Fruit fly (Drosophila melanogaster): ENCODE results near the gene Ski6.

The Ski6 gene

DNA sequence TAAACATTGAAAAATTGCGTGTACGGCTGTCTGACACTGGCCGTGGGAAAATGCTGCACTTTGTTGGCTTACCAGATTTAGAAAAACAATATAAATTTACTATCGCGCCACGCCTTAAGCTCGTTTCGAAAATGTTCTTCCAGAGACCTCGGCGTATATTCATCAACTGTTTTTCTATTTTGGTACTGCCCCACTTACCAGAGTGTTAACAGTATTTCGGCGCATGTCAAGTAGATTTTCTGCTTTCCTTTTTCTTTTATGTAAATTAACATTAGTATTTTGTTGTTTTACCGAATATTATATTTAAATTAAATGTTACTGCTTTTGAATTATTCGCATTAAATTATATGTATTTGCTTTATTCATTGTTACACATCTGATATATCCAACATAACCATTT lies 7.2 kb downstream of the Ski6 start, which contains the start of gene kek4:
TSS of gene kek4 (minus strand) at position 341 of the 400 bp plus-strand sequence.
- TF ChIP-seq CG33017 (tag; optimal IDR thresholded peaks at IDR 0.05) (no peak), Crg-1 (GFP tag; optimal IDR thresholded peaks at IDR 0.05) (no peak), CG5204 (GFP tag; optimal IDR thresholded peaks at IDR 0.05) (no peak), ovo (GFP tag; optimal IDR thresholded peaks at IDR 0.05) (no peak), CG7045 (GFP tag; optimal IDR thresholded peaks at IDR 0.05) (no peak), cic (GFP tag; optimal IDR thresholded peaks at IDR 0.05) (no peak), bab1 (GFP tag; optimal IDR thresholded peaks at IDR 0.05) (no peak), Mnt (GFP tag; optimal IDR thresholded peaks at IDR 0.05) (no peak), kay (GFP tag; ENCODE audit: borderline replicate concordance) (no peak), CG12768 (GFP tag; optimal IDR thresholded peaks at IDR 0.05) (no peak), cnc (optimal IDR thresholded peaks at IDR 0.05) (no peak), Clk (GFP tag; optimal IDR thresholded peaks at IDR 0.05) (no peak), tj (GFP tag; optimal IDR thresholded peaks at IDR 0.05) (no peak), CG7101 (tag; optimal IDR thresholded peaks at IDR 0.05) (no peak), toe (GFP tag; optimal IDR thresholded peaks at IDR 0.05) (no peak)

DNA sequence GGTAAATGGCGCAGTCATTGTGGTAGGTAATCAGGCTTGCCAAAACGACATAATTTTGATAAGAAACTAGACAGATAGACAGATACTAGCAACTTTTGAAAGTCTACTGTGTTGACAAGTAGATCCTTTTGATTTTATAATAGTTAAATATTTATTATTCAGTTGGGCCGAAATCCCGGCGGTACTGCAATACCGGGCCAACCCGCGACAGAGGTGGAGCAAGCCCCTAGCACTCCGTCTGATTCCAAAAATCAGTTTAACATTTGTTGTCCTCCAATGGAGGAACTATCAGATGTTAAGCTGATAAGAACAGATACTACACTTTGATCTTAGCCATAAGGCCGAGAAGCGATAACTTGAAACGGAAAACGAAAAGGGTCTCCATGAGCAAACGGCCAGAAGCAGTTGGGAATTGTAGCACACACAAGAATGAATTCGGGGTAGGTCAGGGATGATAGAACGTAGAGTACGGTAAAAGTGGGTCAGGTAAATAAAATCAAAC lies 10.4 kb downstream of the Ski6 start, which contains the start of gene CG15482:
TSS of gene CG15482 (minus strand) at position 51 of the 502 bp plus-strand sequence.
- TF ChIP-seq kay (GFP tag; ENCODE audit: borderline replicate concordance): peak; percentile 54

- peak; percentile 79 for TF ChIP-seq Mnt (GFP tag; optimal IDR thresholded peaks at IDR 0.05)
- TF ChIP-seq kay (GFP tag; ENCODE audit: borderline replicate concordance): peak; percentile 98
- no peak for TF ChIP-seq bab1 (GFP tag; optimal IDR thresholded peaks at IDR 0.05)
- peak; percentile 23 for TF ChIP-seq CG7101 (tag; optimal IDR thresholded peaks at IDR 0.05)
- TF ChIP-seq ovo (GFP tag; optimal IDR thresholded peaks at IDR 0.05): peak; percentile 39
- peak; percentile 91 for TF ChIP-seq tj (GFP tag; optimal IDR thresholded peaks at IDR 0.05)
- TF ChIP-seq pad (GFP tag; optimal IDR thresholded peaks at IDR 0.05): no peak
- TF ChIP-seq CG7045 (GFP tag; optimal IDR thresholded peaks at IDR 0.05): peak; percentile 45
- no peak for TF ChIP-seq Crg-1 (GFP tag; optimal IDR thresholded peaks at IDR 0.05)
- no peak for TF ChIP-seq Clk (GFP tag; optimal IDR thresholded peaks at IDR 0.05)
- TF ChIP-seq CG12768 (GFP tag; optimal IDR thresholded peaks at IDR 0.05): peak; percentile 9
- peak; percentile 64 for TF ChIP-seq cic (GFP tag; optimal IDR thresholded peaks at IDR 0.05)
These were observed 15.3 kb downstream of the Ski6 start for dm6 chr2L:13206857-13207463.

DNA sequence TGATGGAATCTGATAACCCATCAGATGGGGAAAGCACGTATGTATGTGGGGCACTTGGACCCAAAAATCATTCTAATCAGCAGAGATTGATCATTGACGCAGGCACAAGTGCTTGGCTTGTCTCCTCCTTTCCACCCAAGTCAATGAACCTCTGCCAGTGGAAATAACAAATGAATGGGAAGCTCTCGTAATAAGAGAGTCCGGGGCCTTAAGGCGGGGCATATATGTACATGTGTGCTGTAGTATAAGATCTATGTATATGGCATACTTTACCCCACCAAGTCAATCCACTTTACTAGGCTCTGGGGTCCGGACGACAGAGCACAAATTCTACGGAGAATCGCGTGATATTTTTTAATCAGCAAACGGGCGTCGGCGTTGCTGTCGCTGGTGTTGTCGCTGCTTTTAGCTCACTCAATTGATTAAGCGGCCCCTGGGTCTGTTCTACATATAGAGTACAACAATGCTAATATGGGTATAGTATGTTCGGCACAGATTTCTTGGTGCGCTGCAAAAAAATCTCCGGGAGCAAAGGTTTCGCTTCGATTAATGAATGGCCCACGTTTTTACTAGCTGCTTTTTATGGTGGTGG lies 16.1 kb downstream of the Ski6 start:
- TF ChIP-seq tj (GFP tag; optimal IDR thresholded peaks at IDR 0.05) (peak; percentile 30), CG7101 (tag; optimal IDR thresholded peaks at IDR 0.05) (peak; percentile 51), pad (GFP tag; optimal IDR thresholded peaks at IDR 0.05) (peak; percentile 72), CG1620 (GFP tag; optimal IDR thresholded peaks at IDR 0.05) (peak; percentile 41), cic (GFP tag; optimal IDR thresholded peaks at IDR 0.05) (peak; percentile 99), toe (GFP tag; optimal IDR thresholded peaks at IDR 0.05) (peak; percentile 1), CG12768 (GFP tag; optimal IDR thresholded peaks at IDR 0.05) (peak; percentile 93), kay (GFP tag; ENCODE audit: borderline replicate concordance) (no peak), Clk (GFP tag; optimal IDR thresholded peaks at IDR 0.05) (no peak), CG11617 (GFP tag; optimal IDR thresholded peaks at IDR 0.05) (peak; percentile 22), Hr96 (GFP tag; optimal IDR thresholded peaks at IDR 0.05) (no peak), CG14711 (tag; optimal IDR thresholded peaks at IDR 0.05) (peak; percentile 43), cnc (optimal IDR thresholded peaks at IDR 0.05) (no peak), CG7045 (GFP tag; optimal IDR thresholded peaks at IDR 0.05) (peak; percentile 79), bab1 (GFP tag; optimal IDR thresholded peaks at IDR 0.05) (peak; percentile 23), ovo (GFP tag; optimal IDR thresholded peaks at IDR 0.05) (no peak), CG5204 (GFP tag; optimal IDR thresholded peaks at IDR 0.05) (no peak), Crg-1 (GFP tag; optimal IDR thresholded peaks at IDR 0.05) (peak; percentile 40), CG33017 (tag; optimal IDR thresholded peaks at IDR 0.05) (peak; percentile 78), Mnt (GFP tag; optimal IDR thresholded peaks at IDR 0.05) (peak; percentile 63)

DNA sequence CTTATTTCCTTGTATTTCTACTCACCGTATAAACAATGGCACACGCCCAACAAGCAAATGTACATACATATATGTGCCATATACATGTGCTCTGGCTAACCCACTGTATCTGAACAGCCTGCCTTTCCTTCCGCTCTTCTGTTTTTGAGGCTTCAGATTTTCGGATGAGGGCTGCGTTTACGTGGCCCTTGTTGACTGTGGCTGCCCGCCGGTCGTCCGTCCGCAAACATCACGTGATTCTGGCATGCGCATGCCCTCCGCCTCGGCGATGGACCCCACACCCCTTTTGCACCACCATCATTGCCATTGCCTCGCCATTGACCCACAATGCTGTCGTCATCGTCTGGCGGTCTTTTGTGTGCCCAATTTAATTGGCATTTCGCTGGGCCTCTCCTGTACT lies 17.0 kb downstream of the Ski6 start:
- TF ChIP-seq toe (GFP tag; optimal IDR thresholded peaks at IDR 0.05) (no peak), CG1620 (GFP tag; optimal IDR thresholded peaks at IDR 0.05) (peak; percentile 40), CG12768 (GFP tag; optimal IDR thresholded peaks at IDR 0.05) (peak; percentile 64), CG14711 (tag; optimal IDR thresholded peaks at IDR 0.05) (peak; percentile 36), CG11617 (GFP tag; optimal IDR thresholded peaks at IDR 0.05) (peak; percentile 15), kay (GFP tag; ENCODE audit: borderline replicate concordance) (no peak), Mnt (GFP tag; optimal IDR thresholded peaks at IDR 0.05) (peak; percentile 72), CG7101 (tag; optimal IDR thresholded peaks at IDR 0.05) (no peak), CG33017 (tag; optimal IDR thresholded peaks at IDR 0.05) (peak; percentile 30), CG5204 (GFP tag; optimal IDR thresholded peaks at IDR 0.05) (no peak), Crg-1 (GFP tag; optimal IDR thresholded peaks at IDR 0.05) (peak; percentile 31), pad (GFP tag; optimal IDR thresholded peaks at IDR 0.05) (peak; percentile 22), CG7045 (GFP tag; optimal IDR thresholded peaks at IDR 0.05) (peak; percentile 57), cnc (optimal IDR thresholded peaks at IDR 0.05) (no peak), cic (GFP tag; optimal IDR thresholded peaks at IDR 0.05) (peak; percentile 54), tj (GFP tag; optimal IDR thresholded peaks at IDR 0.05) (peak; percentile 48), ovo (GFP tag; optimal IDR thresholded peaks at IDR 0.05) (no peak)

dm6 chr2L:13204151-13204550 lies 18.1 kb downstream of the Ski6 start:
- TF ChIP-seq ovo (GFP tag; optimal IDR thresholded peaks at IDR 0.05) (peak; percentile 70), toe (GFP tag; optimal IDR thresholded peaks at IDR 0.05) (no peak), Mnt (GFP tag; optimal IDR thresholded peaks at IDR 0.05) (no peak)

All from whole organism, adult.